Worm (Caenorhabditis elegans) whole organism, early embryonic: ENCODE results near the gene T02B11.9.

ENCODE experiments used
- B0310.2 ChIP-seq: sonication (generic microtip); optimal IDR thresholded peaks from 2 replicates; lab custom pipeline; 2016; ENCODE audit warnings: mild to moderate bottlenecking, missing genetic modification characterization, missing compliant biosample characterization
- F13C5.2 ChIP-seq: sonication (generic microtip); optimal IDR thresholded peaks from 2 replicates; lab custom pipeline; 2017; ENCODE audit warnings: mild to moderate bottlenecking, missing genetic modification characterization, inconsistent platforms, missing compliant biosample characterization
- aly-1 ChIP-seq: sonication (generic microtip); optimal IDR thresholded peaks from 2 replicates; lab custom pipeline; 2016; ENCODE audit warnings: missing genetic modification characterization, missing compliant biosample characterization
- ama-1 ChIP-seq: fragments of 150-350 bp; optimal IDR thresholded peaks from 2 replicates; lab custom pipeline; 2014
- ceh-36 ChIP-seq: sonication (generic microtip); optimal IDR thresholded peaks from 2 replicates; lab custom pipeline; 2016; ENCODE audit warnings: missing genetic modification characterization, inconsistent platforms, missing compliant biosample characterization
- ets-7 ChIP-seq: sonication (generic microtip); optimal IDR thresholded peaks from 2 replicates; lab custom pipeline; 2016; ENCODE audit warnings: missing genotype, missing genetic modification characterization, missing compliant biosample characterization
- flt-1 ChIP-seq: fragments of 200-800 bp; sonication (Bioruptor generic); IDR thresholded peaks from 2 replicates; pipeline ENCODE4 v1.3.6; 2022; ENCODE audit warnings: missing genetic modification characterization, missing compliant biosample characterization
- hmbx-1 ChIP-seq: sonication (generic microtip); optimal IDR thresholded peaks from 2 replicates; lab custom pipeline; 2016; ENCODE audit warnings: mild to moderate bottlenecking, missing genetic modification characterization, missing compliant biosample characterization
- hmg-4 ChIP-seq: fragments of 200-800 bp; sonication (Bioruptor generic); optimal IDR thresholded peaks from 2 replicates; lab custom pipeline; 2018; ENCODE audit warnings: mild to moderate bottlenecking, missing genetic modification characterization, missing compliant biosample characterization
- pes-1 ChIP-seq: fragments of 200-800 bp; sonication (Bioruptor generic); IDR thresholded peaks from 2 replicates; pipeline ENCODE4 v1.3.6; 2022; ENCODE audit warnings: missing genetic modification reagents, missing genetic modification characterization, missing compliant biosample characterization
- sea-1 ChIP-seq: fragments of 200-800 bp; sonication (Bioruptor generic); conservative IDR thresholded peaks from 2 replicates; pipeline ENCODE4 v1.3.6; 2022; ENCODE audit warnings: missing genetic modification characterization, missing compliant biosample characterization
- tbx-11 ChIP-seq: fragments of 200-800 bp; sonication (Bioruptor generic); IDR thresholded peaks from 2 replicates; pipeline ENCODE4 v1.3.6; 2022; ENCODE audit warnings: missing genetic modification characterization, missing compliant biosample characterization
- tbx-37 ChIP-seq: fragments of 200-800 bp; sonication (Bioruptor generic); conservative IDR thresholded peaks from 2 replicates; pipeline ENCODE4 v1.3.6; 2022; ENCODE audit warnings: missing genetic modification reagents, missing genetic modification characterization, missing compliant biosample characterization

DNA sequence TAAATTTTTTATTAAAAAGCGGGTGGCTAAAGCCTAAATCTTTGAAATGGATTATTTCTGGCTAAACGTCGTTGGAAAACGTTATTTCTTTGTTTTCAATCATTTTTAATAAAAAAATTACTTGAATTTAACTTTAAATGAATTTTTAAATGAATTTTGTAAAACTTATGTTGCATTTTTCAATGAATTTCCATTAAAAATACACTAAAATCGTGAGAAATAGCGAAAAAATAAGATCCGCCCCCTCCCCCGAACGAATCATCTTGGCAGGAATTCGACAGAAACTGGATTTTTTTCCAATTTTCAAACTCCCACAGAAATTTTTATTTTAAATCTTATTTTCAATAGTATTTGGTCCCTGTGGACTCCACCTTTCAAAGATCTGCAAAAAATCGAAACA is 3.1 kb downstream of the T02B11.9 start, which contains the start of gene srg-53:
- TF ChIP-seq ama-1 (lab: Kevin White, UChicago) (no peak), ets-7 (tag; lab: Kevin White, UChicago) (no peak), aly-1 (no peak), hmg-4 (GFP tag; lab: Kevin White, UChicago) (no peak), hmbx-1 (tag; lab: Kevin White, UChicago) (no peak), sea-1 (GFP tag; lab: Robert Waterston, UW) (no peak), pes-1 (GFP tag; lab: Robert Waterston, UW) (no peak), tbx-37 (GFP tag; lab: Robert Waterston, UW) (no peak), flt-1 (GFP tag; lab: Robert Waterston, UW) (no peak), F13C5.2 (no peak), ceh-36 (tag; lab: Kevin White, UChicago) (no peak), B0310.2 (tag; lab: Kevin White, UChicago) (no peak), tbx-11 (GFP tag; lab: Robert Waterston, UW) (no peak)
